Fruit fly (Drosophila melanogaster): ENCODE results near the gene Ant2.

DNA sequence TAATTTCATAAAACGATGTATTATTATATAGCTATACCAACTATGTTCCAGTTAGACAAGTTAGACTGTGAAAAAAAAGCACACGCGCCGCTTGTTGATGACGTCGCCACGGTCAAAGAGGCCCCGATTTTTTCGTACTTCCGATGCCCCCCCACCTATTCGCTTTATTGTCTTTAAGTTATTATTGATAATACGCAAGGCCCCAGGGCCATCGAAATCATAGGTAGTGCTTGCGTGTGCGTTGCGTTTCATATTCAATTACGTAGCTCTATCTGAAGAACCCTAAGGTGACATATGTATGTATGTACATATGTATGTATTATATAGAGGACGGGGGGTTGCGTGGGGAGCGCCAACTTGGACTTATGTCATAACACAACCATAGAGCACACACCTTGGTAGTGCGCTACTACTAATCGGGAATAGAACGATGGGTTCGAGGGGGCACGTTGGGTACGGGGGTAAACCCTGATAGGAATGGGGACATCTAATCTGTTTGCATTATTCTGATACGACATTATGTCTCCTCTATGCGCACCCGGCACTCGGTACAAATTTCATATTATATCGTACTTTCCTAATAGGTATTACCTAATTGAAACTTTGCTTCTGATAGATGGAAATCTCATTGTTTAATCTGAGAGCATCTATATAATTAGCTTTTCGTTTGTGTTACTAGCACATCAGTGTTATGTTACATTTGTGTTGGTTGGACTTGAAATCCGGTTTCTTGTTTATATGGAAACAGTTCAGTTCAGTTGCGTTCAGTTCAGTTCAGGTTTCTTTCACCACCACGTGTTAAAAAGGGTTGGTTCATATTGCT lies 46.9 kb downstream of the Ant2 start:
- TF ChIP-seq CG33017 (tag; optimal IDR thresholded peaks at IDR 0.05) (no peak), Hr96 (GFP tag; optimal IDR thresholded peaks at IDR 0.05) (no peak), kay (GFP tag; ENCODE audit: borderline replicate concordance) (no peak), CG5204 (GFP tag; optimal IDR thresholded peaks at IDR 0.05) (no peak), Crg-1 (GFP tag; optimal IDR thresholded peaks at IDR 0.05) (no peak), CG1620 (GFP tag; optimal IDR thresholded peaks at IDR 0.05) (no peak), CG11617 (GFP tag; optimal IDR thresholded peaks at IDR 0.05) (no peak), Clk (GFP tag; optimal IDR thresholded peaks at IDR 0.05) (no peak)
